Worm (Caenorhabditis elegans): ENCODE data around the gene E01G4.3.

- TF ChIP-seq ztf-23 (GFP tag; IDR thresholded peaks at IDR 0.05) (no peak), flt-1 (GFP tag; IDR thresholded peaks at IDR 0.05) (no peak), ztf-29 (GFP tag; IDR thresholded peaks at IDR 0.05) (no peak), T22C8.4 (GFP tag; IDR thresholded peaks at IDR 0.05) (no peak), cog-1 (tag; optimal IDR thresholded peaks at IDR 0.05) (no peak), ref-1 (GFP tag; conservative IDR thresholded peaks at IDR 0.05) (no peak), klf-2 (GFP tag; conservative IDR thresholded peaks at IDR 0.05) (no peak)
Observed at ce11 chrII:13503653-13504052, 34.3 kb upstream of the E01G4.3 start, which contains the start of gene F54F11.1.

All from whole organism, midembryonic.